Fruit fly (Drosophila melanogaster): ENCODE results near the gene Marcal1.

Marcal1 gene

DNA sequence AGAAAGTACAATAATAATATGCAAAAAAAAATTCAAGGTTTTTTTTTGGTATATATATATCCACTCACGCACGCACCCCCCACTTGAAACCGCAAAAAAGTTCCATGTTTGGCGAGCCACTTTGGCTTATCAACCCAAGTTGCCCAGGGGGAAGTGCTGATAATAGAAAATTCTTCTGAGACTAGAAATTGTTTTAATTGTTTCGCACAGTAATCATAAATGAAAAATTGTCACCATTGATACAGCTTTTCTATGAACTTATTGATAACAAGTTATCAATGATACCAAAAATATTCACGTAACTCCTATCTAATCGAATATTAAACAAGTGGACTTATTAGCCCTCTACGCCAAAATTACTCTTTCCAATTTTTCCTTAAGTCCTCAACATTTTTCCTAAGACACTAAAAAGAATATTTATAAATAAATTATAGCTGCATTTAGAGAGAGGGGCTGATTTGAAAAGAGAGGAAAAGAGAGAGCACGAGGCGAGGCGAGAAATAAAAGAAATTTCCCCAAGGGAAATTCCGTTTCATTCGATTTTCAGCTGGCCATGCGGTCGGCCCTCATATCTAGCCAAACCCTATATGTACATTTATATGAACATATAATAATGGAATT, 43.4 kb downstream of the Marcal1 start (continued):
- no peak for TF ChIP-seq CG34422 (GFP tag; IDR thresholded peaks at IDR 0.05)
- TF ChIP-seq D19A (tag; optimal IDR thresholded peaks at IDR 0.05): peak; percentile 86
- TF ChIP-seq CG14860 (GFP tag; IDR thresholded peaks at IDR 0.05; ENCODE audit: partially characterized antibody): no peak
- TF ChIP-seq tap (tag; optimal IDR thresholded peaks at IDR 0.05): no peak
- TF ChIP-seq NC2α (GFP tag; optimal IDR thresholded peaks at IDR 0.05): no peak
- TF ChIP-seq exex (tag; optimal IDR thresholded peaks at IDR 0.05): peak; percentile 95
- peak; percentile 63 for TF ChIP-seq sd (tag; optimal IDR thresholded peaks at IDR 0.05)

DNA sequence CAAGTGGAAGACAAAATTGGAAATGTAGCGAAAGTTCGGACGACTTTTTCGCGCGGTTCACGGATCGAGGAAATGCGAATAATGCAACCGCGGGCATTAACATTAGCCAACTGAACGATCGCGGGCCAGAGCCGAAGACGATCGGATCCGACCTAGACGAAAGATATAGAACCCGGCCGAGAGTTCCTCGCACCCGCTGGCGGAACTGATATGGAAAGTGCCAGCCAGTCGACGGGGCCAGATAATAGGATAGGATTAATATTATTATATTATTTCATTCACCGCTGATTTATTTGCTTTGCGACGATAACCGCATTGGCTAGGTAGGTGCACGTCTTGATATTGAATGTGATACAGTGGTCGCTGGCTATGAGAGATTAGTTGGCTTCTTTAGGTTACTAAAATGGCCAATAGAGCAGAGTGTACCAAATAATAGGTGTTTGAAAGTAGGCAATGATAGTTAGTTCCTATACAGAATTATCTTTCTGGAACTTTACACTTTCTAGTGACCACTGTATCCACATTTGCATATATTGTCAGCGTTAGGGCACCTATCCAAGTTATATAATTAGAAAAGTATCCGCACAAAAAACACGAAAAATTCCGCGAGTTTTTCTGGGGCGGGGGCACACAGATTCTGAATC, 44.2 kb downstream of the Marcal1 start:
- TF ChIP-seq NC2α (GFP tag; optimal IDR thresholded peaks at IDR 0.05): peak; percentile 14
- peak; percentile 56; the same call in 1 of the 2 replicates for TF ChIP-seq CG43689 (GFP tag; IDR thresholded peaks at IDR 0.05)
- TF ChIP-seq sens (GFP tag): peak; percentile 95
- TF ChIP-seq Doc3 (GFP tag; IDR thresholded peaks at IDR 0.05; ENCODE audit: partially characterized antibody): no peak
- TF ChIP-seq CG1792 (GFP tag; optimal IDR thresholded peaks at IDR 0.05): peak; percentile 37
- no peak for TF ChIP-seq lbe (GFP tag; optimal IDR thresholded peaks at IDR 0.05)
- peak; percentile 77 for TF ChIP-seq exex (tag; optimal IDR thresholded peaks at IDR 0.05)
- peak; percentile 29 for TF ChIP-seq CG8359 (GFP tag; optimal IDR thresholded peaks at IDR 0.05; ENCODE audit: borderline replicate concordance)
- TF ChIP-seq CG2129 (GFP tag; IDR thresholded peaks at IDR 0.05; ENCODE audit: partially characterized antibody): no peak
- TF ChIP-seq CG9932 (GFP tag; IDR thresholded peaks at IDR 0.05): peak; percentile 73
- peak; percentile 61 for TF ChIP-seq CG4424 (GFP tag; optimal IDR thresholded peaks at IDR 0.05)
- no peak for TF ChIP-seq sd (tag; optimal IDR thresholded peaks at IDR 0.05)
- no peak for TF ChIP-seq cg (GFP tag; optimal IDR thresholded peaks at IDR 0.05)
- TF ChIP-seq Hand (GFP tag; optimal IDR thresholded peaks at IDR 0.05): peak; percentile 11
- TF ChIP-seq CG8924 (tag; optimal IDR thresholded peaks at IDR 0.05): peak; percentile 42
- TF ChIP-seq CG18476 (GFP tag; optimal IDR thresholded peaks at IDR 0.05): peak; percentile 30
- TF ChIP-seq CG34422 (GFP tag; IDR thresholded peaks at IDR 0.05): peak; percentile 74; the same call in 2 of the 3 replicates
- peak; percentile 42 for TF ChIP-seq CG34376 (GFP tag; optimal IDR thresholded peaks at IDR 0.05)
- TF ChIP-seq Atf-2 (GFP tag; optimal IDR thresholded peaks at IDR 0.05): peak; percentile 23
- TF ChIP-seq zfh1 (GFP tag; IDR thresholded peaks at IDR 0.05): peak; percentile 79
- TF ChIP-seq Hr51 (GFP tag; optimal IDR thresholded peaks at IDR 0.05): peak; percentile 36 to 64
- TF ChIP-seq salm (tag; optimal IDR thresholded peaks at IDR 0.05): peak; percentile 59
- peak; percentile 76 for TF ChIP-seq fd96Cb (tag; optimal IDR thresholded peaks at IDR 0.05)
- TF ChIP-seq Side (GFP tag; optimal IDR thresholded peaks at IDR 0.05): peak; percentile 52
- TF ChIP-seq CG12155 (GFP tag; optimal IDR thresholded peaks at IDR 0.05): peak; percentile 70
- TF ChIP-seq CG32772 (GFP tag; IDR thresholded peaks at IDR 0.05): peak; percentile 49
- peak; percentile 72; the same call in 1 of the 2 replicates for TF ChIP-seq ttk (GFP tag; IDR thresholded peaks at IDR 0.05)
- no peak for TF ChIP-seq tna (GFP tag; IDR thresholded peaks at IDR 0.05; ENCODE audit: partially characterized antibody)
- TF ChIP-seq zf30C (GFP tag; optimal IDR thresholded peaks at IDR 0.05): no peak
- no peak for TF ChIP-seq hkb (optimal IDR thresholded peaks at IDR 0.05)
- peak; percentile 64 for TF ChIP-seq hkb (GFP tag; IDR thresholded peaks at IDR 0.05)
- TF ChIP-seq CG14441 (GFP tag; IDR thresholded peaks at IDR 0.05): peak; percentile 78
- peak; percentile 67 for TF ChIP-seq CG9727 (GFP tag; optimal IDR thresholded peaks at IDR 0.05)
- no peak for TF ChIP-seq Neu2 (GFP tag; optimal IDR thresholded peaks at IDR 0.05; ENCODE audit: borderline replicate concordance)
- TF ChIP-seq CG6854 (GFP tag; optimal IDR thresholded peaks at IDR 0.05): peak; percentile 36
- TF ChIP-seq ash1 (GFP tag; optimal IDR thresholded peaks at IDR 0.05): no peak
- TF ChIP-seq CG15696 (tag; optimal IDR thresholded peaks at IDR 0.05): peak; percentile 76
- peak; percentile 51 for TF ChIP-seq CG5245 (GFP tag; optimal IDR thresholded peaks at IDR 0.05)
- peak; percentile 48 for TF ChIP-seq CG18619 (GFP tag; optimal IDR thresholded peaks at IDR 0.05)
- peak; percentile 66 for TF ChIP-seq NFAT (GFP tag; IDR thresholded peaks at IDR 0.05)
- peak; percentile 60 for TF ChIP-seq E2f1 (GFP tag; IDR thresholded peaks at IDR 0.05)
- peak; percentile 19; the same call in 1 of the 2 replicates for TF ChIP-seq E2f2 (GFP tag; IDR thresholded peaks at IDR 0.05)
- no peak for TF ChIP-seq CG10565 (GFP tag; optimal IDR thresholded peaks at IDR 0.05)

Measured in whole organism, embryonic.